Worm (Caenorhabditis elegans): ENCODE results near the gene Y67D8C.22.

DNA sequence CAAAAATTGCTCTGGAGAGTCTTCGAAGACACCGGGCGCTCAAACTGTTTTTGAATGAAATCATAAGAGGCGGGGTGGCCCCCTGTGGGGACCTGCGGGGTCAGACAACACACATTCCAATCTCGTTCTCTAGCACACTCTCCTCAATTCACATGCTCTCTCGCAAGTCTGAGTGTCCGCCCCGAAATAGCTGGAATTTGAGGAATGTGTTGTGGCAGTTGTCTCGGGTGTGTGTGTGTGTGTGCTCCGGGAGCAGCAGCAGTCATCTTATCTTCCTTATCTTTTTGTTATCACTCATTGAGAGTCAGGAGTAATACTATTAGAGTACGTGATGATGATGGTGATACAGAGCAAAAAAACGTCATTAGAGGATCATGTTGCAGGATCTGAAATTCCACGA lies 46.2 kb downstream of the Y67D8C.22 start:
- TF ChIP-seq pha-4 (tag; optimal IDR thresholded peaks at IDR 0.05) (no peak), unc-130 (GFP tag; optimal IDR thresholded peaks at IDR 0.05) (no peak), cebp-2 (GFP tag; IDR thresholded peaks at IDR 0.05) (no peak), ztf-3 (GFP tag; optimal IDR thresholded peaks at IDR 0.05) (no peak), ccch-3 (GFP tag; optimal IDR thresholded peaks at IDR 0.05) (no peak), die-1 (tag; optimal IDR thresholded peaks at IDR 0.05) (no peak), hlh-26 (GFP tag; conservative IDR thresholded peaks at IDR 0.05) (no peak), him-1 (tag; optimal IDR thresholded peaks at IDR 0.05) (no peak), F52B5.7 (tag; optimal IDR thresholded peaks at IDR 0.05) (no peak), snpc-3.4 (tag; optimal IDR thresholded peaks at IDR 0.05) (no peak), nfya-1 (tag; optimal IDR thresholded peaks at IDR 0.05; ENCODE audit: borderline replicate concordance, insufficient read depth) (no peak), F49E8.2 (tag; optimal IDR thresholded peaks at IDR 0.05; ENCODE audit: insufficient read depth) (no peak), fkh-3 (tag; optimal IDR thresholded peaks at IDR 0.05) (no peak), attf-3 (GFP tag; conservative IDR thresholded peaks at IDR 0.05) (no peak)
